Fruit fly (Drosophila melanogaster) whole organism, embryonic: ENCODE data around the gene smash.
A peak's percentile ranks its signal among the peaks of the same experiment; 100 is the strongest.

ENCODE experiments used
- Aef1 ChIP-seq: fragments of 200-800 bp; sonication (Bioruptor generic); IDR thresholded peaks from 3 replicates; pipeline ENCODE4 v1.3.6; 2022; ENCODE audit warnings: missing biosample characterization, missing genetic modification characterization
- Bgb ChIP-seq: fragments of 200-800 bp; sonication (Bioruptor generic); IDR thresholded peaks from 2 replicates; pipeline ENCODE4 v1.3.6; 2022; ENCODE audit warnings: missing biosample characterization, missing genetic modification characterization; ENCODE audit not compliant: partially characterized antibody
- Blimp-1 ChIP-seq: fragments of 200-800 bp; sonication (Bioruptor generic); optimal IDR thresholded peaks from 3 replicates; lab custom pipeline; 2018; ENCODE audit warnings: missing biosample characterization, missing genetic modification characterization, mild to moderate bottlenecking, moderate library complexity, missing genetic modification reagents
- CG10979 ChIP-seq: fragments of 200-800 bp; sonication (Bioruptor generic); optimal IDR thresholded peaks from 2 replicates; lab custom pipeline; 2018; ENCODE audit warnings: missing biosample characterization, mild to moderate bottlenecking, missing genetic modification characterization, moderate library complexity
- CG11085 ChIP-seq: fragments of 200-800 bp; sonication (Bioruptor generic); IDR thresholded peaks from 2 replicates; pipeline ENCODE4 v1.3.6; 2022; ENCODE audit warnings: missing biosample characterization, missing genetic modification characterization
- CG11723 ChIP-seq: fragments of 200-800 bp; sonication (Bioruptor generic); optimal IDR thresholded peaks from 2 replicates; lab custom pipeline; 2017; ENCODE audit warnings: missing biosample characterization, mild to moderate bottlenecking, missing genetic modification characterization
- CG14860 ChIP-seq: fragments of 200-800 bp; sonication (Bioruptor generic); IDR thresholded peaks from 3 replicates; pipeline ENCODE4 v1.3.6; 2022; ENCODE audit warnings: missing biosample characterization, missing genetic modification characterization; ENCODE audit not compliant: partially characterized antibody
- CG15601 ChIP-seq: fragments of 200-800 bp; sonication (Bioruptor generic); optimal IDR thresholded peaks from 3 replicates; lab custom pipeline; 2019; ENCODE audit warnings: missing biosample characterization, mild to moderate bottlenecking, missing genetic modification characterization, moderate library complexity
- CG1602 ChIP-seq: fragments of 200-800 bp; sonication (Bioruptor generic); optimal IDR thresholded peaks from 3 replicates; lab custom pipeline; 2016; ENCODE audit warnings: missing biosample characterization, missing genetic modification characterization
- CG1603 ChIP-seq: fragments of 200-800 bp; sonication (Bioruptor generic); optimal IDR thresholded peaks from 2 replicates; lab custom pipeline; 2019; ENCODE audit warnings: missing biosample characterization, mild to moderate bottlenecking, missing genetic modification characterization, moderate library complexity
- CG16779 ChIP-seq: fragments of 200-800 bp; sonication (Bioruptor generic); IDR thresholded peaks from 2 replicates; pipeline ENCODE4 v1.3.6; 2022; ENCODE audit warnings: missing biosample characterization, missing genetic modification characterization
- CG17385 ChIP-seq: fragments of 200-800 bp; sonication (Bioruptor generic); optimal IDR thresholded peaks from 3 replicates; lab custom pipeline; 2018; ENCODE audit warnings: missing biosample characterization, mild to moderate bottlenecking, missing genetic modification characterization
- CG1792 ChIP-seq: fragments of 200-800 bp; sonication (Bioruptor generic); optimal IDR thresholded peaks from 2 replicates; lab custom pipeline; 2016; ENCODE audit warnings: missing biosample characterization, missing genetic modification characterization
- CG18262 ChIP-seq: fragments of 200-800 bp; optimal IDR thresholded peaks from 3 replicates; lab custom pipeline; 2019; ENCODE audit warnings: missing biosample characterization, mild to moderate bottlenecking, missing genetic modification characterization, moderate library complexity
- CG2712 ChIP-seq: fragments of 200-800 bp; optimal IDR thresholded peaks from 3 replicates; lab custom pipeline; 2019; ENCODE audit warnings: missing biosample characterization, mild to moderate bottlenecking, missing genetic modification characterization, moderate library complexity
- CG30403 ChIP-seq: fragments of 200-800 bp; sonication (Bioruptor generic); optimal IDR thresholded peaks from 3 replicates; lab custom pipeline; 2016; ENCODE audit warnings: missing biosample characterization, missing genetic modification characterization
- Dek ChIP-seq: fragments of 200-800 bp; sonication (Bioruptor generic); optimal IDR thresholded peaks from 3 replicates; lab custom pipeline; 2019; ENCODE audit warnings: missing biosample characterization, mild to moderate bottlenecking, missing genetic modification characterization, moderate library complexity
- Elba2 ChIP-seq: fragments of 200-800 bp; sonication (Bioruptor generic); optimal IDR thresholded peaks from 3 replicates; lab custom pipeline; 2016; ENCODE audit warnings: missing biosample characterization, missing genetic modification characterization
- HmgD ChIP-seq: fragments of 200-800 bp; sonication (Bioruptor generic); optimal IDR thresholded peaks from 3 replicates; lab custom pipeline; 2016; ENCODE audit warnings: missing biosample characterization, missing genetic modification characterization
- Hmx ChIP-seq: fragments of 200-800 bp; sonication (Bioruptor generic); optimal IDR thresholded peaks from 2 replicates; lab custom pipeline; 2016; ENCODE audit warnings: missing biosample characterization, missing genetic modification characterization
- Jarid2 ChIP-seq: fragments of 200-800 bp; sonication (Bioruptor generic); optimal IDR thresholded peaks from 3 replicates; lab custom pipeline; 2017; ENCODE audit warnings: mild to moderate bottlenecking, missing biosample characterization, missing genetic modification reagents, missing genetic modification characterization
- Lhr ChIP-seq: fragments of 200-800 bp; sonication (Bioruptor generic); optimal IDR thresholded peaks from 3 replicates; lab custom pipeline; 2017; ENCODE audit warnings: mild to moderate bottlenecking, missing biosample characterization, missing genetic modification reagents, missing genetic modification characterization
- Mrtf ChIP-seq: fragments of 200-800 bp; sonication (Bioruptor generic); IDR thresholded peaks from 3 replicates; pipeline ENCODE4 v1.3.6; 2022; ENCODE audit warnings: missing biosample characterization, missing genetic modification characterization
- NFAT ChIP-seq: fragments of 200-800 bp; sonication (Bioruptor generic); IDR thresholded peaks from 2 replicates; pipeline ENCODE4 v1.3.6; 2022; ENCODE audit warnings: missing biosample characterization, missing genetic modification characterization
- NfI ChIP-seq: fragments of 200-800 bp; sonication (Bioruptor generic); optimal IDR thresholded peaks from 3 replicates; lab custom pipeline; 2018; ENCODE audit warnings: missing biosample characterization, mild to moderate bottlenecking, missing genetic modification characterization, moderate library complexity
- Ptx1 ChIP-seq: fragments of 200-800 bp; sonication (Bioruptor generic); IDR thresholded peaks from 2 replicates; pipeline ENCODE4 v1.3.6; 2022; ENCODE audit warnings: missing biosample characterization, missing genetic modification characterization
- Spps ChIP-seq: fragments of 200-800 bp; sonication (Bioruptor generic); optimal IDR thresholded peaks from 2 replicates; lab custom pipeline; 2018; ENCODE audit warnings: missing biosample characterization, mild to moderate bottlenecking, missing genetic modification characterization
- ab ChIP-seq: fragments of 200-800 bp; sonication (Bioruptor generic); optimal IDR thresholded peaks from 2 replicates; lab custom pipeline; 2016; ENCODE audit warnings: missing biosample characterization, missing genetic modification characterization
- br ChIP-seq: fragments of >200 bp; optimal IDR thresholded peaks from 2 replicates; lab custom pipeline; 2017
- bsh ChIP-seq, 2 experiments: fragments of 200-800 bp; sonication (Bioruptor generic); optimal IDR thresholded peaks; 2 replicates each; lab custom pipeline; 2017 to 2018; ENCODE audit warnings: mild to moderate bottlenecking in 2 of 2, missing biosample characterization in 2 of 2, missing genetic modification characterization in 2 of 2, moderate library complexity in 1 of 2
- crc ChIP-seq: fragments of 200-800 bp; sonication (Bioruptor generic); optimal IDR thresholded peaks from 2 replicates; lab custom pipeline; 2016; ENCODE audit warnings: missing biosample characterization, missing genetic modification characterization
- croc ChIP-seq: fragments of 200-800 bp; sonication (Bioruptor generic); conservative IDR thresholded peaks from 3 replicates; pipeline ENCODE4 v1.3.6; 2022; ENCODE audit warnings: missing biosample characterization, missing genetic modification characterization
- crol ChIP-seq: fragments of 200-800 bp; sonication (Bioruptor generic); IDR thresholded peaks from 2 replicates; pipeline ENCODE4 v1.3.6; 2022; ENCODE audit warnings: missing biosample characterization, missing genetic modification characterization
- dati ChIP-seq: fragments of 200-800 bp; sonication (Bioruptor generic); IDR thresholded peaks from 2 replicates; pipeline ENCODE4 v1.3.6; 2022; ENCODE audit warnings: missing biosample characterization, missing genetic modification characterization
- dmrt99B ChIP-seq: fragments of 200-800 bp; sonication (Bioruptor generic); optimal IDR thresholded peaks from 2 replicates; lab custom pipeline; 2018; ENCODE audit warnings: missing biosample characterization, mild to moderate bottlenecking, missing genetic modification characterization, moderate library complexity
- grau ChIP-seq: fragments of 200-800 bp; optimal IDR thresholded peaks from 3 replicates; lab custom pipeline; 2019; ENCODE audit warnings: missing biosample characterization, mild to moderate bottlenecking, missing genetic modification characterization, moderate library complexity
- gsb-n ChIP-seq: fragments of 200-800 bp; sonication (Bioruptor generic); optimal IDR thresholded peaks from 3 replicates; lab custom pipeline; 2018; ENCODE audit warnings: missing biosample characterization, mild to moderate bottlenecking, missing genetic modification characterization
- hb ChIP-seq: fragments of 200-800 bp; sonication (Bioruptor generic); IDR thresholded peaks from 3 replicates; pipeline ENCODE4 v1.3.6; 2022; ENCODE audit warnings: missing biosample characterization, missing genetic modification characterization; ENCODE audit not compliant: partially characterized antibody
- hkb ChIP-seq, 2 experiments: fragments of 200-800 bp in 1 of 2; fragments of >200 bp in 1 of 2; sonication (Bioruptor generic) in 1 of 2; IDR thresholded peaks in 1 of 2; optimal IDR thresholded peaks in 1 of 2; 2 replicates each; pipeline versions ENCODE4 v1.3.6 to Lab custom; 2017 to 2022; ENCODE audit warnings: missing biosample characterization in 1 of 2, missing genetic modification characterization in 1 of 2
- hth ChIP-seq: fragments of >200 bp; optimal IDR thresholded peaks from 2 replicates; lab custom pipeline; 2017; ENCODE audit warnings: inconsistent platforms
- knrl ChIP-seq: fragments of 200-800 bp; sonication (Bioruptor generic); IDR thresholded peaks from 3 replicates; pipeline ENCODE4 v1.3.6; 2022; ENCODE audit warnings: missing biosample characterization, missing genetic modification characterization; ENCODE audit not compliant: partially characterized antibody
- mld ChIP-seq: fragments of 200-800 bp; sonication (Bioruptor generic); IDR thresholded peaks from 3 replicates; pipeline ENCODE4 v1.3.6; 2022; ENCODE audit warnings: missing biosample characterization, missing genetic modification characterization; ENCODE audit not compliant: partially characterized antibody
- odd ChIP-seq: fragments of 200-800 bp; sonication (Bioruptor generic); optimal IDR thresholded peaks from 2 replicates; lab custom pipeline; 2017; ENCODE audit warnings: missing biosample characterization, mild to moderate bottlenecking, missing genetic modification characterization
- psq ChIP-seq: fragments of 200-800 bp; sonication (Bioruptor generic); optimal IDR thresholded peaks from 2 replicates; lab custom pipeline; 2017; ENCODE audit warnings: missing biosample characterization, missing genetic modification characterization
- stc ChIP-seq: fragments of 200-800 bp; sonication (Bioruptor generic); IDR thresholded peaks from 2 replicates; pipeline ENCODE4 v1.3.6; 2022; ENCODE audit warnings: missing biosample characterization, missing genetic modification characterization
- tup ChIP-seq: fragments of 200-800 bp; sonication (Bioruptor generic); optimal IDR thresholded peaks from 2 replicates; lab custom pipeline; 2016; ENCODE audit warnings: missing biosample characterization, mild to moderate bottlenecking, missing genetic modification characterization, moderate library complexity
- vfl ChIP-seq: fragments of 200-800 bp; sonication (Bioruptor generic); optimal IDR thresholded peaks from 2 replicates; lab custom pipeline; 2016; ENCODE audit warnings: missing biosample characterization, missing genetic modification characterization
- wor ChIP-seq: fragments of 200-800 bp; sonication (Bioruptor generic); IDR thresholded peaks from 2 replicates; pipeline ENCODE4 v1.3.6; 2022; ENCODE audit warnings: missing biosample characterization, missing genetic modification characterization
- yki ChIP-seq: fragments of >200 bp; optimal IDR thresholded peaks from 3 replicates; lab custom pipeline; 2018

Gene smash

DNA sequence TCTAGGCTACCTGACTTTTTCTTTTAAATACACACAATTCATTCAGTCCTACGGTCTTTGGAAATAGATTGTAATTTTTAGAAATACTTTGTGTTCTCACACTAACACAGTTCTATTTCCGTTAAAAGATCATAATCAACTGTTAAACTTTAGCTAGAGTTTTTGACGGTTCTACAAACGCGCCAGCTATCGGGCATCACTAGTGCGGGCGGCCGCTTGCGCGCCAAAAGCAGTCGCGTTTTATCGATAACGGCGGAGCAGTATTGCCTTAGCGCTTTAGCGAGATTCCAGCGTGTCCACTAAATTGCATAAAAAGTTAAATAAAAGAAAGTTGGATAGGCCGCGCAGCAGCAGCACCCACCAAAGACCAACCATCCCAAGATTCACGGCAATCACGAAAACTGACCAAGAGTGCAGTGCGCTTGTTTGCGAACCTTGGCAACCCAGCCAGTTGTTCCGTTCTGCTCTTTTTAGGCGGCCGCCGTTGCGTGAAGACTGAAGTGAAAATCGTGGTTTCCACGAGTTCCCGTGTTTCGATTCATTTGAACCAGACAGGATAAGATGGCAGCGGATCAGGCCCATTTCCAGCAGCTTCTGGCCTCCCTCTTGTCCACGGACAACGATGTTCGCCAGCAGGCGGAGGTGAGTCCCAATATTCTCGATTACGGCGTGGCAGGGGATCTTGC, 10.1 kb upstream of the smash start, which contains the start of gene Karybeta3:
Gene Karybeta3, plus strand, starts transcription at position 51 of the 686 bp plus-strand sequence.
- TF ChIP-seq Ptx1 (GFP tag; lab: Robert Waterston, UW): peak; percentile 76
- peak; percentile 84 for TF ChIP-seq CG1603 (tag; lab: Kevin White, UChicago)
- peak; percentile 53; the same call in 2 of the 3 replicates for TF ChIP-seq CG14860 (GFP tag; lab: Robert Waterston, UW)
- TF ChIP-seq stc (GFP tag; lab: Robert Waterston, UW): peak; percentile 85
- TF ChIP-seq Bgb (GFP tag; lab: Robert Waterston, UW): peak; percentile 73
- TF ChIP-seq psq (GFP tag; lab: Kevin White, UChicago): no peak
- peak; percentile 55 for TF ChIP-seq Lhr (GFP tag; lab: Kevin White, UChicago)
- peak; percentile 25 to 66 for TF ChIP-seq bsh (GFP tag; optimal IDR thresholded peaks at IDR 0.05; lab: Kevin White, UChicago)
- TF ChIP-seq croc: 0 out of 3 replicates have a peak, but pooled peaks have one; percentile 24
- peak; percentile 17; the same call in 1 of the 2 replicates for TF ChIP-seq wor (GFP tag; lab: Robert Waterston, UW)
- peak; percentile 66 for TF ChIP-seq CG2712
- TF ChIP-seq hkb (optimal IDR thresholded peaks at IDR 0.05; lab: Kevin White, UChicago): peak; percentile 80
- peak; percentile 86 for TF ChIP-seq hkb (GFP tag; IDR thresholded peaks at IDR 0.05; lab: Robert Waterston, UW)
- TF ChIP-seq Blimp-1 (GFP tag; lab: Kevin White, UChicago): no peak
- TF ChIP-seq grau (tag; lab: Kevin White, UChicago): peak; percentile 62
- no peak for TF ChIP-seq dmrt99B (tag; lab: Kevin White, UChicago)
- peak; percentile 65 for TF ChIP-seq Dek (tag; lab: Kevin White, UChicago)
- 0 out of 2 replicates have a peak, but pooled peaks have one; percentile 60 for TF ChIP-seq dati (GFP tag; lab: Robert Waterston, UW)
- no peak for TF ChIP-seq br (lab: Kevin White, UChicago)
- peak; percentile 80 for TF ChIP-seq HmgD (GFP tag; lab: Kevin White, UChicago)
- peak; percentile 73 for TF ChIP-seq NfI (GFP tag; lab: Kevin White, UChicago)
- TF ChIP-seq Jarid2 (GFP tag; lab: Kevin White, UChicago): no peak
- TF ChIP-seq NFAT (GFP tag; lab: Robert Waterston, UW): peak; percentile 77
- peak; percentile 63; the same call in 1 of the 3 replicates for TF ChIP-seq mld (GFP tag; lab: Robert Waterston, UW)
- TF ChIP-seq CG15601 (tag; lab: Kevin White, UChicago): peak; percentile 46
- peak; percentile 85 for TF ChIP-seq CG16779 (GFP tag; lab: Robert Waterston, UW)
- peak; percentile 8 for TF ChIP-seq Spps (tag; lab: Kevin White, UChicago)
- TF ChIP-seq CG30403 (GFP tag; lab: Kevin White, UChicago): peak; percentile 78
- peak; percentile 80 for TF ChIP-seq CG11723 (GFP tag; lab: Kevin White, UChicago)
- peak; percentile 28 for TF ChIP-seq crc
- no peak for TF ChIP-seq Hmx (GFP tag; lab: Kevin White, UChicago)
- TF ChIP-seq vfl (GFP tag; lab: Kevin White, UChicago): peak; percentile 45
- TF ChIP-seq gsb-n (tag; lab: Kevin White, UChicago): peak; percentile 35
- TF ChIP-seq knrl (GFP tag; lab: Robert Waterston, UW): peak; percentile 57
- peak; percentile 54 for TF ChIP-seq tup
- TF ChIP-seq Elba2: no peak
- TF ChIP-seq CG1792 (GFP tag; lab: Kevin White, UChicago): peak; percentile 83
- TF ChIP-seq crol (GFP tag; lab: Robert Waterston, UW): 0 out of 2 replicates have a peak, but pooled peaks have one; percentile 27
- TF ChIP-seq ab (GFP tag; lab: Kevin White, UChicago): no peak
- TF ChIP-seq CG1602: peak; percentile 51
- no peak; the same call in 2 of the 3 replicates for TF ChIP-seq hb (GFP tag; lab: Robert Waterston, UW)
- peak; percentile 70 for TF ChIP-seq odd (GFP tag; lab: Kevin White, UChicago)
- peak; percentile 52; the same call in 1 of the 2 replicates for TF ChIP-seq CG11085 (GFP tag; lab: Robert Waterston, UW)
- peak; percentile 42 for TF ChIP-seq CG18262 (tag; lab: Kevin White, UChicago)
- no peak for TF ChIP-seq hth (lab: Kevin White, UChicago)
- peak; percentile 68; the same call in 1 of the 3 replicates for TF ChIP-seq Mrtf
- TF ChIP-seq Aef1 (GFP tag; lab: Robert Waterston, UW): peak; percentile 68
- TF ChIP-seq CG17385: peak; percentile 60
- no peak for TF ChIP-seq yki
- TF ChIP-seq CG10979 (tag; lab: Kevin White, UChicago): peak; percentile 54
